Fruit fly (Drosophila melanogaster): ENCODE results near the gene b.
A peak's percentile ranks its signal among the peaks of the same experiment; 100 is the strongest.

b gene

DNA sequence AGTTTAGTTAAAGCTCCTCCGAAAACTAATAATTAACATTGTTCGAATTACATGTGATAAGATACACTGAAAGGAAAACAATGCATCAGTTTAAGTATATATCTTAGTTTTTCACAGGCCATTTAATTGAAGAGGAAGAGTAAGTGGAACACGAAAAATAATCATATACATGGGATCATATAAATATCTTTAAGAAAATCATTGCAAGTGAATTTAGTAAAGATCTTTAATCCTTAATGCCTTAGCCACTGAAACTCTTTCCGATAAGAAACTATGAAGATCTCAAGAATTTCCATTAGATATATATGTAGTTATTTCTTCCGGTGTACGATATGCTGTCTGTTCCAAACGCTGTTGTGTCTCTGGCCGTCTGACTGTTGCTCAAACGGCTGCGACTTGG, 42.4 kb upstream of the b start (continued):
- TF ChIP-seq CG2202 (tag; optimal IDR thresholded peaks at IDR 0.05) (no peak), Dref (GFP tag; IDR thresholded peaks at IDR 0.05) (no peak), bcd (GFP tag; optimal IDR thresholded peaks at IDR 0.05) (peak; percentile 54), caup (GFP tag; optimal IDR thresholded peaks at IDR 0.05; ENCODE audit: severe bottlenecking) (peak; percentile 66), D (optimal IDR thresholded peaks at IDR 0.05) (no peak), D (GFP tag; optimal IDR thresholded peaks at IDR 0.05) (peak; percentile 1), shn (GFP tag; optimal IDR thresholded peaks at IDR 0.05) (no peak), Fer1 (GFP tag; optimal IDR thresholded peaks at IDR 0.05) (peak; percentile 11), Lim3 (GFP tag; IDR thresholded peaks at IDR 0.05) (no peak), pita (GFP tag; optimal IDR thresholded peaks at IDR 0.05) (no peak), CG17912 (GFP tag; optimal IDR thresholded peaks at IDR 0.05) (no peak), CG12219 (GFP tag; optimal IDR thresholded peaks at IDR 0.05) (no peak), lbe (GFP tag; optimal IDR thresholded peaks at IDR 0.05) (no peak), Neu2 (GFP tag; optimal IDR thresholded peaks at IDR 0.05; ENCODE audit: borderline replicate concordance) (no peak), Trl (optimal IDR thresholded peaks at IDR 0.05) (no peak), Trl (GFP tag; optimal IDR thresholded peaks at IDR 0.05) (peak; percentile 39), wek (GFP tag; optimal IDR thresholded peaks at IDR 0.05) (no peak), vnd (GFP tag; IDR thresholded peaks at IDR 0.05; ENCODE audit: partially characterized antibody) (no peak), Dll (GFP tag; IDR thresholded peaks at IDR 0.05; ENCODE audit: partially characterized antibody) (no peak), CG10321 (GFP tag; IDR thresholded peaks at IDR 0.05) (no peak), HLHmδ (GFP tag; optimal IDR thresholded peaks at IDR 0.05) (no peak), CG7963 (GFP tag; IDR thresholded peaks at IDR 0.05; ENCODE audit: partially characterized antibody) (no peak), H15 (GFP tag; IDR thresholded peaks at IDR 0.05) (no peak), ERR (GFP tag; optimal IDR thresholded peaks at IDR 0.05) (no peak), Poxn (GFP tag; IDR thresholded peaks at IDR 0.05) (no peak; the same call in 1 of the 2 replicates), mirr (GFP tag; optimal IDR thresholded peaks at IDR 0.05) (no peak), ase (GFP tag; IDR thresholded peaks at IDR 0.05) (no peak), CG1233 (GFP tag; optimal IDR thresholded peaks at IDR 0.05) (peak; percentile 37), CG3838 (GFP tag; optimal IDR thresholded peaks at IDR 0.05) (no peak), NC2α (GFP tag; optimal IDR thresholded peaks at IDR 0.05) (no peak), CG7786 (GFP tag; optimal IDR thresholded peaks at IDR 0.05) (peak; percentile 6), Dp (GFP tag; optimal IDR thresholded peaks at IDR 0.05) (no peak), Myb (GFP tag; optimal IDR thresholded peaks at IDR 0.05) (no peak), CG13287 (GFP tag; IDR thresholded peaks at IDR 0.05; ENCODE audit: partially characterized antibody) (no peak), CG1529 (GFP tag; optimal IDR thresholded peaks at IDR 0.05) (no peak), CG10654 (GFP tag; optimal IDR thresholded peaks at IDR 0.05) (peak; percentile 36), B-H2 (GFP tag; optimal IDR thresholded peaks at IDR 0.05) (no peak), HHEX (GFP tag; optimal IDR thresholded peaks at IDR 0.05) (peak; percentile 54), Dad (GFP tag; optimal IDR thresholded peaks at IDR 0.05) (peak; percentile 43), ac (GFP tag; optimal IDR thresholded peaks at IDR 0.05) (no peak), gcm (GFP tag; optimal IDR thresholded peaks at IDR 0.05) (peak; percentile 44), CG2199 (GFP tag; IDR thresholded peaks at IDR 0.05) (no peak), ftz-f1 (GFP tag; optimal IDR thresholded peaks at IDR 0.05) (no peak), CG12769 (tag; optimal IDR thresholded peaks at IDR 0.05) (no peak), dysf (GFP tag; IDR thresholded peaks at IDR 0.05) (peak; percentile 74), gce (GFP tag; IDR thresholded peaks at IDR 0.05) (0 out of 3 replicates have a peak, but pooled peaks have one; percentile 15), Hr3 (GFP tag; optimal IDR thresholded peaks at IDR 0.05) (peak; percentile 51), CG11695 (GFP tag; IDR thresholded peaks at IDR 0.05) (no peak), grn (GFP tag; optimal IDR thresholded peaks at IDR 0.05) (no peak), MBD-R2 (GFP tag; IDR thresholded peaks at IDR 0.05) (no peak), sima (GFP tag; optimal IDR thresholded peaks at IDR 0.05) (no peak), CG31365 (tag; optimal IDR thresholded peaks at IDR 0.05) (no peak)

Measured in whole organism, embryonic.